Fruit fly (Drosophila melanogaster) whole organism, prepupa: Measurements from ENCODE around the gene Rcd-1.

Source experiments
- CG10631 ChIP-seq: fragments of 200-800 bp; sonication (Bioruptor generic); optimal IDR thresholded peaks from 2 replicates; lab custom pipeline; 2016; ENCODE audit warnings: missing biosample characterization, missing genetic modification characterization
- CG10669 ChIP-seq: fragments of 200-800 bp; sonication (Bioruptor generic); optimal IDR thresholded peaks from 3 replicates; lab custom pipeline; 2018; ENCODE audit warnings: missing biosample characterization, mild to moderate bottlenecking, missing genetic modification characterization, moderate library complexity
- CG11294 ChIP-seq: fragments of 200-800 bp; sonication (Bioruptor generic); IDR thresholded peaks from 2 replicates; pipeline ENCODE4 v1.3.6; 2022; ENCODE audit warnings: missing biosample characterization, missing genetic modification characterization
- CG11902 ChIP-seq: fragments of 200-800 bp; sonication (Bioruptor generic); optimal IDR thresholded peaks from 3 replicates; lab custom pipeline; 2016; ENCODE audit warnings: missing biosample characterization, missing genetic modification characterization
- CG15336 ChIP-seq: fragments of 200-800 bp; sonication (Bioruptor generic); IDR thresholded peaks from 2 replicates; pipeline ENCODE4 v1.3.6; 2022; ENCODE audit warnings: missing biosample characterization, missing genetic modification characterization
- CG1621 ChIP-seq: fragments of 200-800 bp; sonication (Bioruptor generic); optimal IDR thresholded peaks from 3 replicates; lab custom pipeline; 2018; ENCODE audit warnings: missing biosample characterization, mild to moderate bottlenecking, missing genetic modification characterization
- CG16779 ChIP-seq: fragments of 200-800 bp; sonication (Bioruptor generic); optimal IDR thresholded peaks from 3 replicates; lab custom pipeline; 2017; ENCODE audit warnings: missing biosample characterization, mild to moderate bottlenecking, missing genetic modification characterization
- CG3032 ChIP-seq: fragments of 200-800 bp; optimal IDR thresholded peaks from 2 replicates; lab custom pipeline; 2019; ENCODE audit warnings: missing biosample characterization, mild to moderate bottlenecking, missing genetic modification characterization, moderate library complexity
- CG31627 ChIP-seq: fragments of 200-800 bp; sonication (Bioruptor generic); optimal IDR thresholded peaks from 3 replicates; lab custom pipeline; 2016; ENCODE audit warnings: missing biosample characterization, missing genetic modification characterization
- CG32006 ChIP-seq: fragments of 200-800 bp; sonication (Bioruptor generic); optimal IDR thresholded peaks from 3 replicates; lab custom pipeline; 2017; ENCODE audit warnings: missing biosample characterization, mild to moderate bottlenecking, missing genetic modification characterization
- CG34406 ChIP-seq: fragments of 200-800 bp; sonication (Bioruptor generic); optimal IDR thresholded peaks from 3 replicates; lab custom pipeline; 2016; ENCODE audit warnings: missing biosample characterization, missing genetic modification characterization
- CG3919 ChIP-seq: fragments of 200-800 bp; sonication (Bioruptor generic); optimal IDR thresholded peaks from 3 replicates; lab custom pipeline; 2016; ENCODE audit warnings: missing biosample characterization, missing genetic modification characterization
- CG6163 ChIP-seq: fragments of 200-800 bp; sonication (Bioruptor generic); IDR thresholded peaks from 3 replicates; pipeline ENCODE4 v1.3.6; 2022; ENCODE audit warnings: missing biosample characterization, missing genetic modification characterization
- CG6276 ChIP-seq: fragments of 200-800 bp; sonication (Bioruptor generic); optimal IDR thresholded peaks from 2 replicates; lab custom pipeline; 2017; ENCODE audit warnings: missing biosample characterization, mild to moderate bottlenecking, missing genetic modification characterization
- CG6792 ChIP-seq: fragments of 200-800 bp; sonication (Bioruptor generic); optimal IDR thresholded peaks from 3 replicates; lab custom pipeline; 2016; ENCODE audit warnings: missing biosample characterization, missing genetic modification characterization
- CG6808 ChIP-seq: fragments of 200-800 bp; sonication (Bioruptor generic); optimal IDR thresholded peaks from 3 replicates; lab custom pipeline; 2017; ENCODE audit warnings: missing biosample characterization, missing genetic modification characterization, mild to moderate bottlenecking, moderate library complexity, missing genetic modification reagents
- CG6854 ChIP-seq: fragments of 200-800 bp; sonication (Bioruptor generic); optimal IDR thresholded peaks from 2 replicates; lab custom pipeline; 2017; ENCODE audit warnings: missing biosample characterization, mild to moderate bottlenecking, missing genetic modification characterization
- CG7368 ChIP-seq: fragments of 200-800 bp; sonication (Bioruptor generic); optimal IDR thresholded peaks from 3 replicates; lab custom pipeline; 2016; ENCODE audit warnings: missing biosample characterization, missing genetic modification characterization
- CG8319 ChIP-seq: fragments of 200-800 bp; sonication (Bioruptor generic); optimal IDR thresholded peaks from 3 replicates; lab custom pipeline; 2016; ENCODE audit warnings: missing biosample characterization, missing genetic modification characterization
- CG8632 ChIP-seq: fragments of 200-800 bp; sonication (Bioruptor generic); optimal IDR thresholded peaks from 3 replicates; lab custom pipeline; 2016; ENCODE audit warnings: missing biosample characterization, missing genetic modification characterization
- CG9139 ChIP-seq: fragments of 200-800 bp; sonication (Bioruptor generic); optimal IDR thresholded peaks from 3 replicates; lab custom pipeline; 2017; ENCODE audit warnings: missing biosample characterization, mild to moderate bottlenecking, missing genetic modification characterization
- Eip78C ChIP-seq: fragments of 200-800 bp; sonication (Bioruptor generic); peaks from one replicate; lab custom pipeline; 2016; ENCODE audit warnings: missing biosample characterization, missing genetic modification characterization
- Eip93F ChIP-seq: fragments of 200-800 bp; sonication (Bioruptor generic); optimal IDR thresholded peaks from 2 replicates; lab custom pipeline; 2016; ENCODE audit warnings: missing biosample characterization, mild to moderate bottlenecking, missing genetic modification characterization
- Ets21C ChIP-seq: fragments of 200-800 bp; sonication (Bioruptor generic); optimal IDR thresholded peaks from 3 replicates; lab custom pipeline; 2016; ENCODE audit warnings: missing biosample characterization, missing genetic modification characterization
- Gug ChIP-seq: fragments of 200-800 bp; sonication (Bioruptor generic); IDR thresholded peaks from 2 replicates; pipeline ENCODE4 v1.3.6; 2022; ENCODE audit warnings: missing biosample characterization, missing genetic modification characterization
- Hr38 ChIP-seq: sonication (Bioruptor generic); optimal IDR thresholded peaks from 2 replicates; lab custom pipeline; 2016; ENCODE audit warnings: missing biosample characterization, missing genetic modification characterization
- Hr4 ChIP-seq: fragments of 200-800 bp; sonication (Bioruptor generic); optimal IDR thresholded peaks from 3 replicates; lab custom pipeline; 2016; ENCODE audit warnings: missing biosample characterization, missing genetic modification characterization
- Met ChIP-seq: fragments of 200-800 bp; sonication (Bioruptor generic); optimal IDR thresholded peaks from 3 replicates; lab custom pipeline; 2016; ENCODE audit warnings: missing biosample characterization, missing genetic modification characterization
- Sox102F ChIP-seq: fragments of 200-800 bp; sonication (Bioruptor generic); optimal IDR thresholded peaks from 2 replicates; lab custom pipeline; 2016; ENCODE audit warnings: missing biosample characterization, mild to moderate bottlenecking, missing genetic modification characterization
- Sox15 ChIP-seq: fragments of 200-800 bp; sonication (Bioruptor generic); optimal IDR thresholded peaks from 3 replicates; lab custom pipeline; 2016; ENCODE audit warnings: missing biosample characterization, missing genetic modification characterization
- achi ChIP-seq: fragments of 200-800 bp; sonication (Bioruptor generic); optimal IDR thresholded peaks from 3 replicates; lab custom pipeline; 2016; ENCODE audit warnings: missing biosample characterization, missing genetic modification characterization
- acj6 ChIP-seq: fragments of 200-800 bp; sonication (Bioruptor generic); optimal IDR thresholded peaks from 3 replicates; lab custom pipeline; 2016; ENCODE audit warnings: missing biosample characterization, missing genetic modification characterization
- cyc ChIP-seq: fragments of 200-800 bp; sonication (Bioruptor generic); optimal IDR thresholded peaks from 3 replicates; lab custom pipeline; 2016; ENCODE audit warnings: missing biosample characterization, missing genetic modification characterization
- eg ChIP-seq: fragments of 200-800 bp; sonication (Bioruptor generic); IDR thresholded peaks from 3 replicates; pipeline ENCODE4 v1.3.6; 2022; ENCODE audit warnings: missing biosample characterization, missing genetic modification characterization
- esn ChIP-seq: fragments of 200-800 bp; sonication (Bioruptor generic); optimal IDR thresholded peaks from 2 replicates; lab custom pipeline; 2016; ENCODE audit warnings: missing biosample characterization, mild to moderate bottlenecking, missing genetic modification characterization, moderate library complexity
- fd59A ChIP-seq: fragments of 200-800 bp; sonication (Bioruptor generic); optimal IDR thresholded peaks from 2 replicates; lab custom pipeline; 2017; ENCODE audit warnings: missing biosample characterization, mild to moderate bottlenecking, missing genetic modification characterization, missing genetic modification reagents
- fd85E ChIP-seq: fragments of 200-800 bp; sonication (Bioruptor generic); optimal IDR thresholded peaks from 3 replicates; lab custom pipeline; 2016; ENCODE audit warnings: missing biosample characterization, missing genetic modification characterization
- fkh ChIP-seq: fragments of 200-800 bp; sonication (Bioruptor generic); optimal IDR thresholded peaks from 3 replicates; lab custom pipeline; 2017; ENCODE audit warnings: missing biosample characterization, mild to moderate bottlenecking, missing genetic modification characterization, moderate library complexity
- lz ChIP-seq: fragments of 200-800 bp; sonication (Bioruptor generic); optimal IDR thresholded peaks from 3 replicates; lab custom pipeline; 2016; ENCODE audit warnings: missing biosample characterization, missing genetic modification characterization
- pdm3 ChIP-seq: fragments of 200-800 bp; sonication (Bioruptor generic); optimal IDR thresholded peaks from 3 replicates; lab custom pipeline; 2016; ENCODE audit warnings: missing biosample characterization, missing genetic modification characterization
- salr ChIP-seq, 2 experiments: fragments of 200-800 bp; sonication (Bioruptor generic); optimal IDR thresholded peaks; 3 replicates each; lab custom pipeline; 2016 to 2018; ENCODE audit warnings: missing biosample characterization in 2 of 2, missing genetic modification characterization in 2 of 2, mild to moderate bottlenecking in 1 of 2
- svp ChIP-seq: fragments of 200-800 bp; sonication (Bioruptor generic); peaks from one replicate; lab custom pipeline; 2016; ENCODE audit warnings: missing biosample characterization, missing genetic modification characterization
- topi ChIP-seq: fragments of 200-800 bp; sonication (Bioruptor generic); optimal IDR thresholded peaks from 3 replicates; lab custom pipeline; 2016; ENCODE audit warnings: missing biosample characterization, missing genetic modification characterization
- vri ChIP-seq: fragments of 200-800 bp; sonication (Bioruptor generic); optimal IDR thresholded peaks from 3 replicates; lab custom pipeline; 2016; ENCODE audit warnings: missing biosample characterization, mild to moderate bottlenecking, missing genetic modification characterization

Gene Rcd-1

DNA sequence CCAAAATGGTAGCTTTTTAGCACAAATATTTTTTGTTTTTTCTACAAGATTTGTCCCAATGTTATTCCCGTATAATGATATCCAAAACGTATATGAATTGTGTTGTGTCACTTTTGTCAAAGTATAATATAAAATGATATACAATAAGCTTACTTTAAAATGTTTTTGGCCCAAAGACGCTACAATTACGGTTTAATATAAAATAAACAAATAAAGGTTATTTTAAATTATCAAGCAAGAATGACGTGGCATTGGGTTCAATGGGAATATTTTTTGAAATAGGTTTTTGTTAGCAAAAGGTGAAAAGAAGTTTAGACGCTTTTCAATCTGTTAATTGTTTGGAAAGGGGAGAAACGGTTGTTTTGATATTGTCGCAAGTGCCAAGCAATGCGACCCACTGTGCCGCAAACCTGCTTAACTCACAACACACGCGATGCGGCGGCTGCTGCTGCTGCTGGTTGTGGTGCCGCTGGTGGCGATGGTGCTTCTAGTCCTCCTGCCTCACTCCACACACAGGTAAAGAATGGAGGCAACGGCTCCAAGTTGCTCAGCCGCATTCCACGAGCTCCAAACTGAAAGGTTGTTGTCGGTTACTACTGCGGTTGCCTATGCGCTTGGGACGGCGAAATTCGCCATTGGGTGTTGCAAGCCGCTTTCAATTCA is 24.8 kb downstream of the Rcd-1 start (continued):
- TF ChIP-seq fd85E (no peak), CG34406 (GFP tag; lab: Kevin White, UChicago) (peak; percentile 44), Eip93F (GFP tag; lab: Kevin White, UChicago) (no peak), CG6792 (peak; percentile 50), acj6 (GFP tag; lab: Kevin White, UChicago) (no peak), achi (GFP tag; lab: Kevin White, UChicago) (peak; percentile 47), topi (GFP tag; lab: Kevin White, UChicago) (peak; percentile 63), fd59A (GFP tag; lab: Kevin White, UChicago) (peak; percentile 55), CG8319 (GFP tag; lab: Kevin White, UChicago) (no peak), CG32006 (peak; percentile 78), CG6276 (GFP tag; lab: Kevin White, UChicago) (peak; percentile 64), fkh (GFP tag; lab: Kevin White, UChicago) (no peak), eg (GFP tag; lab: Robert Waterston, UW) (peak; percentile 10; the same call in 1 of the 3 replicates), Sox15 (no peak), lz (peak; percentile 55), Gug (GFP tag; lab: Robert Waterston, UW) (no peak), pdm3 (GFP tag; lab: Kevin White, UChicago) (peak; percentile 55), cyc (GFP tag; lab: Kevin White, UChicago) (peak; percentile 24), Met (peak; percentile 64), CG6808 (GFP tag; lab: Kevin White, UChicago) (peak; percentile 69), CG6163 (0 out of 3 replicates have a peak, but pooled peaks have one; percentile 26), CG16779 (tag; lab: Kevin White, UChicago) (no peak), CG7368 (GFP tag; lab: Kevin White, UChicago) (peak; percentile 9), Sox102F (GFP tag; lab: Kevin White, UChicago) (peak; percentile 45), CG8632 (GFP tag; lab: Kevin White, UChicago) (no peak), CG31627 (GFP tag; lab: Kevin White, UChicago) (peak; percentile 7), CG6854 (no peak), CG11902 (GFP tag; lab: Kevin White, UChicago) (no peak), esn (GFP tag; lab: Kevin White, UChicago) (peak; percentile 66)

DNA sequence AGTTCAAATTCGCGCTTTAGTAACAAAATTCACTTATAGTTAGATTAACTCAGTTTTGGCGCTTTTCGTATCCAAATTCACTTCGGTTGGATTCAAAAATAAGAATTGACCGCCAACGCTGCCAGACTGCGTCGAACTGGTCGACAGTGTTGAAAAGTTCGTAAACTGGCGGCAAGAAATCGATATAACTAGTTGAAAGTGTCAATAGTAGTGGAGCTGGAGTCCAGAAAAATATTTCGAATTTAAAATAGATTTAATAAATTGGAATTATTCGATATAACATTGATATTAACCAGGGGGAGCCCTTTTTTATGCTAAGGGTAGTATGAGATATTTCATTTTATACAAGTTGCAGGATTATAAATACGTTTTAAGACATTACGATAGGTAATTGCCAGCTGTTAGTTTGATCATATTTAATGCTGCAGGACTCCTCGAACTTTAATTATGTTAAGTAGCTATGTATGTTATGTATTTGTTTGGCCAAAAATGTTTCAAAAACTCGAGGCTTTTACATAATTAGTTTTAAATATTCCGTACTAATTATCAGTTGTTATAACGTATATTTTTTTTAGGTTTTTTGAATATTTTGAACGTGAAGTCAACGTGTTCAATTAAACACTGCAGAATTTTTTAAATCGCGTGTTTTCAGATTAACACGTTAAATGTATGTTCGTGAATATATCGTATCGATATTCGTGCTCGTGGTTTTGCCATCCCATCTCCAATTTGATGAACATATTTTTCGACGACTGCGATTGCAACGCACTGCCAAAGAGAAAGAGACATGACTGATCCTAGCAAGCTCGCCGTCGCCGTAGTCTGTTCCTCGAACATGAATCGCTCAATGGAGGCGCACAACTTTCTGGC is 25.5 kb downstream of the Rcd-1 start, which contains the start of the genes CG14223 and Ssu72:
Gene CG14223 (minus strand): TSS at position 113 of the 870 bp plus-strand sequence.
Gene Ssu72 (plus strand): TSS at position 703 of the 870 bp plus-strand sequence.
- TF ChIP-seq esn (GFP tag; lab: Kevin White, UChicago) (peak; percentile 22), CG9139 (GFP tag; lab: Kevin White, UChicago) (no peak), CG34406 (GFP tag; lab: Kevin White, UChicago) (no peak), CG11294 (GFP tag; lab: Robert Waterston, UW) (no peak), CG6854 (no peak), acj6 (GFP tag; lab: Kevin White, UChicago) (peak; percentile 14), achi (GFP tag; lab: Kevin White, UChicago) (no peak), vri (no peak), Hr38 (GFP tag; lab: Kevin White, UChicago) (no peak), CG6163 (no peak), CG8319 (GFP tag; lab: Kevin White, UChicago) (no peak), CG3919 (no peak), CG10631 (GFP tag; lab: Kevin White, UChicago) (peak; percentile 15), lz (no peak), CG3032 (tag; lab: Kevin White, UChicago) (no peak), Met (peak; percentile 32), CG7368 (GFP tag; lab: Kevin White, UChicago) (no peak), CG10669 (GFP tag; lab: Kevin White, UChicago) (no peak), salr (GFP tag; optimal IDR thresholded peaks at IDR 0.05; lab: Kevin White, UChicago) (peak in 1 of 2 experiments; percentile 19), Eip78C (GFP tag; lab: Kevin White, UChicago) (peak; percentile 32), CG1621 (tag; lab: Kevin White, UChicago) (no peak), Hr4 (GFP tag; lab: Kevin White, UChicago) (peak; percentile 4), Ets21C (GFP tag; lab: Kevin White, UChicago) (no peak), topi (GFP tag; lab: Kevin White, UChicago) (peak; percentile 9), svp (GFP tag; lab: Kevin White, UChicago) (no peak), Gug (GFP tag; lab: Robert Waterston, UW) (no peak), CG15336 (GFP tag; lab: Robert Waterston, UW) (no peak)
